Worm (Caenorhabditis elegans) whole organism, young adult: ENCODE results near the gene egl-46.

ENCODE experiments used
- B0035.1 ChIP-seq: sonication (generic microtip); optimal IDR thresholded peaks from 2 replicates; lab custom pipeline; 2016; ENCODE audit warnings: missing genetic modification characterization, mild to moderate bottlenecking, missing compliant biosample characterization, missing genotype, missing genetic modification reagents
- B0261.1 ChIP-seq: sonication (generic microtip); optimal IDR thresholded peaks from 2 replicates; lab custom pipeline; 2016; ENCODE audit warnings: mild to moderate bottlenecking, missing genetic modification characterization, moderate library complexity, missing compliant biosample characterization
- B0336.3 ChIP-seq: fragments of 200-800 bp; sonication (Bioruptor generic); IDR thresholded peaks from 2 replicates; pipeline ENCODE4 v1.3.6; 2022; ENCODE audit warnings: missing genetic modification characterization, missing compliant biosample characterization
- D2030.7 ChIP-seq: fragments of 200-800 bp; sonication (Bioruptor generic); IDR thresholded peaks from 2 replicates; pipeline ENCODE4 v1.3.6; 2022; ENCODE audit warnings: missing genetic modification reagents, missing genetic modification characterization, missing compliant biosample characterization
- F23B12.7 ChIP-seq: sonication (generic microtip); optimal IDR thresholded peaks from 2 replicates; lab custom pipeline; 2017; ENCODE audit warnings: missing genetic modification characterization, mild to moderate bottlenecking, missing compliant biosample characterization, antibody characterized with exemption, moderate library complexity; ENCODE audit not compliant: insufficient read depth
- F39B2.1 ChIP-seq: fragments of 200-800 bp; sonication (Bioruptor generic); IDR thresholded peaks from 2 replicates; pipeline ENCODE4 v1.3.6; 2022; ENCODE audit warnings: missing genetic modification reagents, missing genetic modification characterization, missing compliant biosample characterization
- F57A8.1 ChIP-seq: fragments of 200-800 bp; sonication (Bioruptor generic); optimal IDR thresholded peaks from 2 replicates; lab custom pipeline; 2018; ENCODE audit warnings: mild to moderate bottlenecking, missing genetic modification characterization, moderate library complexity, missing compliant biosample characterization
- Y53G8AR.9 ChIP-seq: fragments of 200-800 bp; sonication (Bioruptor generic); conservative IDR thresholded peaks from 2 replicates; pipeline ENCODE4 v1.3.6; 2022; ENCODE audit warnings: missing genetic modification reagents, missing genetic modification characterization, missing compliant biosample characterization
- Y95B8A.8 ChIP-seq: fragments of 200-800 bp; sonication (Bioruptor generic); IDR thresholded peaks from 2 replicates; pipeline ENCODE4 v1.3.6; 2022; ENCODE audit warnings: missing genetic modification reagents, missing genetic modification characterization, missing compliant biosample characterization
- ZK185.1 ChIP-seq: sonication (generic microtip); optimal IDR thresholded peaks from 2 replicates; lab custom pipeline; 2016; ENCODE audit warnings: mild to moderate bottlenecking, missing genetic modification characterization, missing compliant biosample characterization; ENCODE audit not compliant: poor library complexity, severe bottlenecking
- ama-1 ChIP-seq, 3 experiments: fragments of 150-350 bp in 1 of 3; sonication (generic microtip) in 2 of 3; optimal IDR thresholded peaks; 2 replicates each; lab custom pipeline; 2014 to 2018; ENCODE audit warnings: missing biosample characterization in 2 of 3, missing genetic modification characterization in 2 of 3, missing genetic modification reagents in 2 of 3
- aptf-2 ChIP-seq: fragments of 200-800 bp; sonication (Bioruptor generic); conservative IDR thresholded peaks from 2 replicates; pipeline ENCODE4 v1.3.6; 2022; ENCODE audit warnings: missing genetic modification reagents, missing genetic modification characterization, missing compliant biosample characterization
- attf-6 ChIP-seq: fragments of 200-800 bp; sonication (Bioruptor generic); IDR thresholded peaks from 2 replicates; pipeline ENCODE4 v1.3.6; 2022; ENCODE audit warnings: missing genetic modification reagents, missing genetic modification characterization, missing compliant biosample characterization
- bed-1 ChIP-seq: fragments of 200-800 bp; sonication (Bioruptor generic); IDR thresholded peaks from 2 replicates; pipeline ENCODE4 v1.3.6; 2022; ENCODE audit warnings: missing genetic modification reagents, missing genetic modification characterization, missing compliant biosample characterization
- bed-2 ChIP-seq: fragments of 200-800 bp; sonication (Bioruptor generic); IDR thresholded peaks from 2 replicates; pipeline ENCODE4 v1.3.6; 2022; ENCODE audit warnings: missing genetic modification reagents, missing genetic modification characterization, missing compliant biosample characterization
- ccch-3 ChIP-seq: fragments of 200-800 bp; sonication (Bioruptor generic); optimal IDR thresholded peaks from 2 replicates; lab custom pipeline; 2018; ENCODE audit warnings: mild to moderate bottlenecking, missing genetic modification characterization, missing compliant biosample characterization
- cebp-1 ChIP-seq, 2 experiments: fragments of 200-800 bp in 1 of 2; sonication (Bioruptor generic) in 1 of 2; sonication (generic microtip) in 1 of 2; IDR thresholded peaks in 1 of 2; optimal IDR thresholded peaks in 1 of 2; 2 replicates each; pipeline versions ENCODE4 v1.3.6 to Lab custom; 2017 to 2022; ENCODE audit warnings: missing compliant biosample characterization in 2 of 2, missing genetic modification characterization in 2 of 2, mild to moderate bottlenecking in 1 of 2, missing genetic modification reagents in 1 of 2, moderate library complexity in 1 of 2
- ceh-27 ChIP-seq: fragments of 200-800 bp; sonication (Bioruptor generic); optimal IDR thresholded peaks from 2 replicates; lab custom pipeline; 2018; ENCODE audit warnings: mild to moderate bottlenecking, missing genetic modification characterization, moderate library complexity, missing compliant biosample characterization
- dox-1 ChIP-seq: fragments of 200-800 bp; sonication (Bioruptor generic); IDR thresholded peaks from 2 replicates; pipeline ENCODE4 v1.3.6; 2022; ENCODE audit warnings: missing genetic modification reagents, missing genetic modification characterization, missing compliant biosample characterization
- efl-1 ChIP-seq: fragments of 150-350 bp; optimal IDR thresholded peaks from 2 replicates; lab custom pipeline; 2014; ENCODE audit warnings: missing biosample characterization, missing genetic modification reagents, missing genetic modification characterization
- him-1 ChIP-seq: sonication (generic microtip); optimal IDR thresholded peaks from 2 replicates; lab custom pipeline; 2016; ENCODE audit warnings: missing genotype, missing genetic modification reagents, missing genetic modification characterization, missing compliant biosample characterization
- hlh-12 ChIP-seq: sonication (generic microtip); optimal IDR thresholded peaks from 2 replicates; lab custom pipeline; 2016; ENCODE audit warnings: missing genetic modification characterization, missing compliant biosample characterization
- hlh-26 ChIP-seq: fragments of 200-800 bp; sonication (Bioruptor generic); conservative IDR thresholded peaks from 2 replicates; pipeline ENCODE4 v1.3.6; 2022; ENCODE audit warnings: missing genetic modification reagents, missing genetic modification characterization, missing compliant biosample characterization
- hmg-1.2 ChIP-seq: fragments of 200-800 bp; sonication (Bioruptor generic); IDR thresholded peaks from 2 replicates; pipeline ENCODE4 v1.3.6; 2022; ENCODE audit warnings: missing genetic modification reagents, missing genetic modification characterization, missing compliant biosample characterization
- hsf-1 ChIP-seq: fragments of 200-800 bp; sonication (Bioruptor generic); IDR thresholded peaks from 2 replicates; pipeline ENCODE4 v1.3.6; 2022; ENCODE audit warnings: missing genetic modification reagents, missing genetic modification characterization, missing compliant biosample characterization
- lin-35 ChIP-seq, 3 experiments: fragments of 150-350 bp in 2 of 3; sonication (generic microtip) in 1 of 3; optimal IDR thresholded peaks; 2 replicates each; lab custom pipeline; 2014 to 2018; ENCODE audit warnings: missing biosample characterization in 3 of 3, missing genetic modification characterization in 3 of 3, missing genetic modification reagents in 3 of 3
- madf-10 ChIP-seq: sonication (generic microtip); optimal IDR thresholded peaks from 2 replicates; lab custom pipeline; 2016; ENCODE audit warnings: mild to moderate bottlenecking, missing genetic modification characterization, missing compliant biosample characterization
- madf-3 ChIP-seq: fragments of 200-800 bp; sonication (Bioruptor generic); IDR thresholded peaks from 2 replicates; pipeline ENCODE4 v1.3.6; 2022; ENCODE audit warnings: missing genetic modification reagents, missing genetic modification characterization, missing compliant biosample characterization
- madf-6 ChIP-seq: fragments of 200-800 bp; sonication (Bioruptor generic); IDR thresholded peaks from 2 replicates; pipeline ENCODE4 v1.3.6; 2022; ENCODE audit warnings: missing genetic modification reagents, missing genetic modification characterization, missing compliant biosample characterization
- mcd-1 ChIP-seq: fragments of 200-800 bp; sonication (Bioruptor generic); IDR thresholded peaks from 2 replicates; pipeline ENCODE4 v1.3.6; 2022; ENCODE audit warnings: missing genetic modification reagents, missing genetic modification characterization, missing compliant biosample characterization
- mel-28 ChIP-seq: sonication (generic microtip); optimal IDR thresholded peaks from 2 replicates; lab custom pipeline; 2016; ENCODE audit warnings: borderline replicate concordance, mild to moderate bottlenecking, missing genetic modification characterization, missing compliant biosample characterization
- nfyb-1 ChIP-seq: fragments of 200-800 bp; sonication (Bioruptor generic); IDR thresholded peaks from 2 replicates; pipeline ENCODE4 v1.3.6; 2022; ENCODE audit warnings: missing genetic modification reagents, missing genetic modification characterization, missing compliant biosample characterization
- nhr-120 ChIP-seq: fragments of 200-800 bp; sonication (Bioruptor generic); IDR thresholded peaks from 2 replicates; pipeline ENCODE4 v1.3.6; 2022; ENCODE audit warnings: missing genetic modification characterization, missing compliant biosample characterization
- nhr-80 ChIP-seq: sonication (generic microtip); optimal IDR thresholded peaks from 2 replicates; lab custom pipeline; 2016; ENCODE audit warnings: missing genetic modification characterization, missing compliant biosample characterization
- pbrm-1 ChIP-seq: fragments of 200-800 bp; sonication (Bioruptor generic); IDR thresholded peaks from 2 replicates; pipeline ENCODE4 v1.3.6; 2022; ENCODE audit warnings: missing genetic modification reagents, missing genetic modification characterization, missing compliant biosample characterization
- pha-4 ChIP-seq: fragments of 150-350 bp; sonication (generic microtip); optimal IDR thresholded peaks from 2 replicates; lab custom pipeline; 2014; ENCODE audit warnings: missing biosample characterization, missing genetic modification reagents, missing genetic modification characterization
- rcor-1 ChIP-seq: fragments of 200-800 bp; sonication (Bioruptor generic); IDR thresholded peaks from 2 replicates; pipeline ENCODE4 v1.3.6; 2022; ENCODE audit warnings: missing genetic modification reagents, missing genetic modification characterization, missing compliant biosample characterization
- rec-8 ChIP-seq, 2 experiments: sonication (generic microtip); optimal IDR thresholded peaks; 2 replicates each; lab custom pipeline; 2016; ENCODE audit warnings: mild to moderate bottlenecking in 2 of 2, missing genetic modification characterization in 2 of 2, missing genetic modification reagents in 2 of 2, missing genotype in 2 of 2, missing biosample characterization in 1 of 2, missing compliant biosample characterization in 1 of 2, moderate library complexity in 1 of 2
- sdz-38 ChIP-seq: sonication (generic microtip); optimal IDR thresholded peaks from 2 replicates; lab custom pipeline; 2016; ENCODE audit warnings: missing genotype, missing genetic modification characterization, missing compliant biosample characterization
- sea-2 ChIP-seq: fragments of 200-800 bp; sonication (Bioruptor generic); IDR thresholded peaks from 2 replicates; pipeline ENCODE4 v1.3.6; 2022; ENCODE audit warnings: missing genetic modification characterization, missing compliant biosample characterization
- snpc-1.1 ChIP-seq: sonication (generic microtip); optimal IDR thresholded peaks from 2 replicates; lab custom pipeline; 2017; ENCODE audit warnings: missing genetic modification characterization, mild to moderate bottlenecking, missing compliant biosample characterization, antibody characterized with exemption, moderate library complexity, missing genotype, missing genetic modification reagents; ENCODE audit not compliant: insufficient read depth
- snpc-1.3 ChIP-seq: sonication (generic microtip); optimal IDR thresholded peaks from 2 replicates; lab custom pipeline; 2017; ENCODE audit warnings: missing genetic modification characterization, mild to moderate bottlenecking, missing compliant biosample characterization, antibody characterized with exemption, moderate library complexity, missing genotype, missing genetic modification reagents; ENCODE audit not compliant: insufficient read depth
- ztf-18 ChIP-seq: sonication (generic microtip); optimal IDR thresholded peaks from 2 replicates; lab custom pipeline; 2016; ENCODE audit warnings: missing genotype, mild to moderate bottlenecking, missing genetic modification characterization, missing compliant biosample characterization
- ztf-22 ChIP-seq: fragments of 200-800 bp; sonication (Bioruptor generic); optimal IDR thresholded peaks from 2 replicates; lab custom pipeline; 2018; ENCODE audit warnings: mild to moderate bottlenecking, missing genetic modification characterization, moderate library complexity, missing compliant biosample characterization
- ztf-26 ChIP-seq: sonication (generic microtip); optimal IDR thresholded peaks from 2 replicates; lab custom pipeline; 2017; ENCODE audit warnings: missing genetic modification characterization, missing compliant biosample characterization

egl-46 gene

DNA sequence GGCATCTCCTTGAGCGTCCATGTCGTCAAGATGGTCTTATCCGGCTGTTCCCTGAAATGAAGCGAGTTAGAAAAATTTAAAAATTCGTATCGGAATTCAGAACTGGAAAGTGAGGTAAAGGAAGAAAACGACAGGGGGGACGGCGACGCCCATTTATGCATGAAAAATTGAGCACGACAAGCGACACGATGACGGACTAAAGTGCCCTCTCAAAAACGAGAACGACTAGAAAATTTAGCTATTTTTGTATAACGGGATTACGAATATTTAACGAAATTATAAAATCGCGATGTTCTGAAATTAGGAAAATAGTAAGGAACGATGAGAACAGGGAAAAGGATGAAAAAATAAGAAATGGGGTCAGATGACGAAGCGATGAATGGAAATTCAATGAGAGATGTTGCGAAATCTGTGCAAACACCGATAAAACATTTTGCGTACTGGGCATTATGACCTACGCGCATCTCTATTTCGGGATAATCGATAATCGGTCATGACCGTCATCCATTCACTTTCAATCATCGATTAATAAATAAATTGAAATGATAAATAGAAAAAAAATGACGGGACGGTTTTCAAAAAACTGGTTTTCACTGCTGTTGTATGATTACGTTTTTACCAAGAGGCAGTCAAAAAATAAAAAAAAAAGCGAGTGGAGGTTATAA is 24.8 kb downstream of the egl-46 start, which contains the start of gene snb-1 (continued):
- TF ChIP-seq madf-10 (tag; lab: Kevin White, UChicago) (no peak), B0035.1 (no peak), aptf-2 (no peak), madf-3 (GFP tag; lab: Robert Waterston, UW) (no peak), pha-4 (tag; lab: Kevin White, UChicago) (no peak), F57A8.1 (GFP tag; lab: Kevin White, UChicago) (no peak), bed-2 (no peak), Y95B8A.8 (no peak), nfyb-1 (peak; percentile 43; the same call in 1 of the 2 replicates), D2030.7 (GFP tag; lab: Robert Waterston, UW) (no peak), ztf-26 (tag; lab: Kevin White, UChicago) (peak; percentile 16), snpc-1.1 (tag; lab: Kevin White, UChicago) (no peak), B0261.1 (tag; lab: Kevin White, UChicago) (no peak), ccch-3 (GFP tag; lab: Kevin White, UChicago) (no peak), ZK185.1 (tag; lab: Kevin White, UChicago) (peak; percentile 62), ztf-22 (GFP tag; lab: Kevin White, UChicago) (no peak), F23B12.7 (tag; lab: Kevin White, UChicago) (peak; percentile 20), bed-1 (GFP tag; lab: Robert Waterston, UW) (no peak), ceh-27 (GFP tag; lab: Kevin White, UChicago) (no peak), nhr-80 (peak; percentile 2), dox-1 (GFP tag; lab: Robert Waterston, UW) (peak; percentile 27; the same call in 1 of the 2 replicates), nhr-120 (GFP tag; lab: Robert Waterston, UW) (no peak), hlh-26 (GFP tag; lab: Robert Waterston, UW) (no peak), sea-2 (GFP tag; lab: Robert Waterston, UW) (no peak), efl-1 (GFP tag; lab: Kevin White, UChicago) (no peak), sdz-38 (no peak), F39B2.1 (GFP tag; lab: Robert Waterston, UW) (no peak), hmg-1.2 (no peak), hlh-12 (tag; lab: Kevin White, UChicago) (no peak), cebp-1 (GFP tag; IDR thresholded peaks at IDR 0.05; lab: Robert Waterston, UW) (peak; percentile 99), cebp-1 (tag; optimal IDR thresholded peaks at IDR 0.05; lab: Kevin White, UChicago) (peak; percentile 100)

DNA sequence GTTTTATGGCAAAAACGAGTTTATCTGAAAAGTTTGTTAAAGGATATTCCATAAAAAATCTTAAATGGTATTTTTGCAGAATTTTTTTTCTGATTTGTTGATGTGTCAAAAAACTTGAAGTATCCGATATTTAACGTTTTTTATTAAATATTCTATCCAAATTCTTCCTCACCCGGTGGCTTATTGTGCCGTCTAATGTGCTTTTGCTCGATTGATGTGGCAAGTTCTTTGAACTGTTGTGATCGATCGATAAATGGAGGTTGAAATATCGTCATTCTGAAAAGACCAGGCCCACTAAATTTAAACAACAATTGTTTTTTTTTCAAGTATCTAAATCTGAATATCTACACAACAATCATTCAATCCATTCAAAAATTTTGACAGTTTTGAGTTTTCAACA is 26.2 kb downstream of the egl-46 start, which contains the start of gene syx-18:
Gene syx-18, minus strand, starts transcription at position 276 of the 400 bp plus-strand sequence.
- TF ChIP-seq lin-35 (GFP tag; optimal IDR thresholded peaks at IDR 0.05; lab: Kevin White, UChicago), result peak in 2 of 3 experiments; percentile 33 to 43
- TF ChIP-seq pbrm-1 (GFP tag; lab: Robert Waterston, UW), result no peak
- peak; percentile 73 for TF ChIP-seq Y53G8AR.9
- TF ChIP-seq F39B2.1 (GFP tag; lab: Robert Waterston, UW), result 0 out of 2 replicates have a peak, but pooled peaks have one; percentile 9
- TF ChIP-seq B0336.3 (GFP tag; lab: Robert Waterston, UW), result peak; percentile 33; the same call in 1 of the 2 replicates
- TF ChIP-seq mel-28, result no peak
- TF ChIP-seq madf-6 (GFP tag; lab: Robert Waterston, UW), result peak; percentile 53
- TF ChIP-seq rec-8 (tag; optimal IDR thresholded peaks at IDR 0.05; lab: Kevin White, UChicago), result no peak
- no peak for TF ChIP-seq ztf-18 (tag; lab: Kevin White, UChicago)
- TF ChIP-seq him-1 (tag; lab: Kevin White, UChicago), result peak; percentile 11
- TF ChIP-seq attf-6, result no peak
- no peak for TF ChIP-seq snpc-1.3 (tag; lab: Kevin White, UChicago)
- no peak for TF ChIP-seq mcd-1
- peak; percentile 30; the same call in 1 of the 2 replicates for TF ChIP-seq rcor-1 (GFP tag; lab: Robert Waterston, UW)
- TF ChIP-seq ama-1 (optimal IDR thresholded peaks at IDR 0.05; lab: Kevin White, UChicago), result peak; percentile 18
- peak in 1 of 2 experiments; percentile 49 for TF ChIP-seq ama-1 (GFP tag; optimal IDR thresholded peaks at IDR 0.05; lab: Kevin White, UChicago)
- 0 out of 2 replicates have a peak, but pooled peaks have one; percentile 48 for TF ChIP-seq hsf-1
